Fruit fly (Drosophila melanogaster) whole organism, embryonic: ENCODE data around the gene ohgt.

Experiments
- CG11696 ChIP-seq: fragments of 200-800 bp; sonication (Bioruptor generic); IDR thresholded peaks from 2 replicates; pipeline ENCODE4 v1.3.6; 2022; ENCODE audit warnings: missing biosample characterization, missing genetic modification characterization
- CG11723 ChIP-seq: fragments of 200-800 bp; sonication (Bioruptor generic); optimal IDR thresholded peaks from 2 replicates; lab custom pipeline; 2017; ENCODE audit warnings: missing biosample characterization, mild to moderate bottlenecking, missing genetic modification characterization
- CG12769 ChIP-seq: fragments of 200-800 bp; sonication (Bioruptor generic); optimal IDR thresholded peaks from 2 replicates; lab custom pipeline; 2019; ENCODE audit warnings: missing biosample characterization, mild to moderate bottlenecking, missing genetic modification characterization, moderate library complexity
- CG12942 ChIP-seq: fragments of 200-800 bp; sonication (Bioruptor generic); optimal IDR thresholded peaks from 3 replicates; lab custom pipeline; 2016; ENCODE audit warnings: missing biosample characterization, missing genetic modification characterization
- CG13296 ChIP-seq: fragments of 200-800 bp; sonication (Bioruptor generic); optimal IDR thresholded peaks from 3 replicates; lab custom pipeline; 2018; ENCODE audit warnings: missing biosample characterization, mild to moderate bottlenecking, missing genetic modification characterization
- CG13775 ChIP-seq: fragments of 200-800 bp; sonication (Bioruptor generic); optimal IDR thresholded peaks from 3 replicates; lab custom pipeline; 2017; ENCODE audit warnings: missing biosample characterization, mild to moderate bottlenecking, missing genetic modification characterization
- CG14014 ChIP-seq: fragments of 200-800 bp; sonication (Bioruptor generic); IDR thresholded peaks from 2 replicates; pipeline ENCODE4 v1.3.6; 2022; ENCODE audit warnings: missing biosample characterization, missing genetic modification characterization
- CG14050 ChIP-seq: fragments of 200-800 bp; sonication (Bioruptor generic); IDR thresholded peaks from 3 replicates; pipeline ENCODE4 v1.3.6; 2022; ENCODE audit warnings: missing biosample characterization, missing genetic modification characterization
- CG17328 ChIP-seq: fragments of 200-800 bp; sonication (Bioruptor generic); IDR thresholded peaks from 2 replicates; pipeline ENCODE4 v1.3.6; 2022; ENCODE audit warnings: missing biosample characterization, missing genetic modification characterization
- CG18262 ChIP-seq: fragments of 200-800 bp; optimal IDR thresholded peaks from 3 replicates; lab custom pipeline; 2019; ENCODE audit warnings: missing biosample characterization, mild to moderate bottlenecking, missing genetic modification characterization, moderate library complexity
- CG18764 ChIP-seq: fragments of 200-800 bp; sonication (Bioruptor generic); optimal IDR thresholded peaks from 3 replicates; lab custom pipeline; 2016; ENCODE audit warnings: missing biosample characterization, missing genetic modification characterization
- CG2678 ChIP-seq: fragments of 200-800 bp; sonication (Bioruptor generic); optimal IDR thresholded peaks from 3 replicates; lab custom pipeline; 2019; ENCODE audit warnings: missing biosample characterization, mild to moderate bottlenecking, missing genetic modification characterization, moderate library complexity
- CG3281 ChIP-seq: fragments of 200-800 bp; sonication (Bioruptor generic); optimal IDR thresholded peaks from 3 replicates; lab custom pipeline; 2017; ENCODE audit warnings: missing biosample characterization, mild to moderate bottlenecking, missing genetic modification characterization
- CG4282 ChIP-seq: fragments of 200-800 bp; sonication (Bioruptor generic); optimal IDR thresholded peaks from 2 replicates; lab custom pipeline; 2016; ENCODE audit warnings: missing biosample characterization, missing genetic modification characterization
- CG43689 ChIP-seq: fragments of 200-800 bp; sonication (Bioruptor generic); IDR thresholded peaks from 2 replicates; pipeline ENCODE4 v1.3.6; 2022; ENCODE audit warnings: missing biosample characterization, missing genetic modification characterization
- CG4854 ChIP-seq: fragments of 200-800 bp; sonication (Bioruptor generic); optimal IDR thresholded peaks from 2 replicates; lab custom pipeline; 2016; ENCODE audit warnings: missing biosample characterization, missing genetic modification characterization, inconsistent platforms
- CG6272 ChIP-seq: fragments of 200-800 bp; sonication (Bioruptor generic); IDR thresholded peaks from 2 replicates; pipeline ENCODE4 v1.3.6; 2022; ENCODE audit warnings: missing biosample characterization, missing genetic modification characterization
- CG7963 ChIP-seq: fragments of 200-800 bp; sonication (Bioruptor generic); IDR thresholded peaks from 3 replicates; pipeline ENCODE4 v1.3.6; 2022; ENCODE audit warnings: missing biosample characterization, missing genetic modification characterization; ENCODE audit not compliant: partially characterized antibody
- CG8089 ChIP-seq: fragments of 200-800 bp; sonication (Bioruptor generic); optimal IDR thresholded peaks from 3 replicates; lab custom pipeline; 2016; ENCODE audit warnings: missing biosample characterization, missing genetic modification characterization
- CG8478 ChIP-seq: fragments of >200 bp; optimal IDR thresholded peaks from 2 replicates; lab custom pipeline; 2018
- CG9797 ChIP-seq: fragments of 200-800 bp; sonication (Bioruptor generic); optimal IDR thresholded peaks from 3 replicates; lab custom pipeline; 2018; ENCODE audit warnings: missing biosample characterization, mild to moderate bottlenecking, missing genetic modification characterization
- Dp ChIP-seq: fragments of 200-800 bp; sonication (Bioruptor generic); optimal IDR thresholded peaks from 2 replicates; lab custom pipeline; 2018; ENCODE audit warnings: missing biosample characterization, mild to moderate bottlenecking, missing genetic modification characterization, moderate library complexity
- Eip74EF ChIP-seq, 2 experiments: fragments of 200-800 bp in 1 of 2; fragments of >200 bp in 1 of 2; sonication (Bioruptor generic) in 1 of 2; optimal IDR thresholded peaks; 2 replicates each; lab custom pipeline; 2017 to 2019; ENCODE audit warnings: missing biosample characterization in 2 of 2, missing genetic modification characterization in 2 of 2, mild to moderate bottlenecking in 1 of 2, moderate library complexity in 1 of 2
- Ets97D ChIP-seq: fragments of 200-800 bp; sonication (Bioruptor generic); optimal IDR thresholded peaks from 3 replicates; lab custom pipeline; 2016; ENCODE audit warnings: missing biosample characterization, missing genetic modification characterization
- GATAe ChIP-seq: fragments of 200-800 bp; sonication (Bioruptor generic); conservative IDR thresholded peaks from 2 replicates; pipeline ENCODE4 v1.3.6; 2022; ENCODE audit warnings: missing biosample characterization, missing genetic modification characterization
- HmgZ ChIP-seq: fragments of 200-800 bp; sonication (Bioruptor generic); optimal IDR thresholded peaks from 2 replicates; lab custom pipeline; 2018; ENCODE audit warnings: missing biosample characterization, mild to moderate bottlenecking, missing genetic modification characterization
- Mad ChIP-seq: fragments of 200-800 bp; sonication (Bioruptor generic); optimal IDR thresholded peaks from 2 replicates; lab custom pipeline; 2016; ENCODE audit warnings: missing biosample characterization, missing genetic modification characterization
- Max ChIP-seq: fragments of 200-800 bp; sonication (Bioruptor generic); optimal IDR thresholded peaks from 2 replicates; lab custom pipeline; 2016; ENCODE audit warnings: missing biosample characterization, mild to moderate bottlenecking, missing genetic modification characterization
- Opbp ChIP-seq: fragments of 200-800 bp; sonication (Bioruptor generic); IDR thresholded peaks from 3 replicates; pipeline ENCODE4 v1.3.6; 2022; ENCODE audit warnings: missing biosample characterization, missing genetic modification characterization; ENCODE audit not compliant: partially characterized antibody
- Ptx1 ChIP-seq: fragments of 200-800 bp; sonication (Bioruptor generic); IDR thresholded peaks from 2 replicates; pipeline ENCODE4 v1.3.6; 2022; ENCODE audit warnings: missing biosample characterization, missing genetic modification characterization
- Ssrp ChIP-seq: fragments of 200-800 bp; sonication (Bioruptor generic); optimal IDR thresholded peaks from 2 replicates; lab custom pipeline; 2018; ENCODE audit warnings: missing biosample characterization, mild to moderate bottlenecking, missing genetic modification characterization, moderate library complexity
- Vsx1 ChIP-seq: fragments of 200-800 bp; sonication (Bioruptor generic); optimal IDR thresholded peaks from 2 replicates; lab custom pipeline; 2017; ENCODE audit warnings: missing biosample characterization, mild to moderate bottlenecking, missing genetic modification characterization, missing genetic modification reagents
- caup ChIP-seq: fragments of 200-800 bp; sonication (Bioruptor generic); optimal IDR thresholded peaks from 3 replicates; lab custom pipeline; 2017; ENCODE audit warnings: missing biosample characterization, mild to moderate bottlenecking, missing genetic modification characterization, moderate library complexity; ENCODE audit not compliant: severe bottlenecking
- chinmo ChIP-seq: fragments of 200-800 bp; sonication (Bioruptor generic); IDR thresholded peaks from 4 replicates; pipeline ENCODE4 v1.3.6; 2022; ENCODE audit warnings: missing biosample characterization, missing genetic modification characterization; ENCODE audit not compliant: partially characterized antibody
- chm ChIP-seq: fragments of 200-800 bp; sonication (Bioruptor generic); IDR thresholded peaks from 2 replicates; pipeline ENCODE4 v1.3.6; 2022; ENCODE audit warnings: missing biosample characterization, missing genetic modification characterization
- chn ChIP-seq: fragments of 200-800 bp; sonication (Bioruptor generic); optimal IDR thresholded peaks from 2 replicates; lab custom pipeline; 2016; ENCODE audit warnings: missing biosample characterization, missing genetic modification characterization
- crc ChIP-seq: fragments of 200-800 bp; sonication (Bioruptor generic); optimal IDR thresholded peaks from 2 replicates; lab custom pipeline; 2016; ENCODE audit warnings: missing biosample characterization, missing genetic modification characterization
- croc ChIP-seq: fragments of 200-800 bp; sonication (Bioruptor generic); conservative IDR thresholded peaks from 3 replicates; pipeline ENCODE4 v1.3.6; 2022; ENCODE audit warnings: missing biosample characterization, missing genetic modification characterization
- ewg ChIP-seq: fragments of 200-800 bp; sonication (Bioruptor generic); optimal IDR thresholded peaks from 3 replicates; lab custom pipeline; 2017; ENCODE audit warnings: mild to moderate bottlenecking, missing biosample characterization, missing genetic modification reagents, missing genetic modification characterization
- exex ChIP-seq: fragments of 200-800 bp; sonication (Bioruptor generic); optimal IDR thresholded peaks from 4 replicates; lab custom pipeline; 2018; ENCODE audit warnings: missing biosample characterization, mild to moderate bottlenecking, missing genetic modification characterization, moderate library complexity
- gce ChIP-seq: fragments of 200-800 bp; sonication (Bioruptor generic); IDR thresholded peaks from 3 replicates; pipeline ENCODE4 v1.3.6; 2022; ENCODE audit warnings: missing biosample characterization, missing genetic modification characterization
- grn ChIP-seq: fragments of 200-800 bp; sonication (Bioruptor generic); optimal IDR thresholded peaks from 3 replicates; lab custom pipeline; 2017; ENCODE audit warnings: missing biosample characterization, missing genetic modification characterization
- gt ChIP-seq: fragments of 200-800 bp; sonication (Bioruptor generic); IDR thresholded peaks from 2 replicates; pipeline ENCODE4 v1.3.6; 2022; ENCODE audit warnings: missing biosample characterization, missing genetic modification characterization
- ind ChIP-seq: fragments of 200-800 bp; sonication (Bioruptor generic); optimal IDR thresholded peaks from 3 replicates; lab custom pipeline; 2016; ENCODE audit warnings: missing biosample characterization, missing genetic modification characterization
- insv ChIP-seq, 2 experiments: fragments of 200-800 bp; sonication (Bioruptor generic); optimal IDR thresholded peaks; 3 replicates each; lab custom pipeline; 2016 to 2018; ENCODE audit warnings: missing biosample characterization in 2 of 2, missing genetic modification characterization in 2 of 2
- inv ChIP-seq: fragments of 200-800 bp; sonication (Bioruptor generic); IDR thresholded peaks from 2 replicates; pipeline ENCODE4 v1.3.6; 2022; ENCODE audit warnings: missing biosample characterization, missing genetic modification characterization; ENCODE audit not compliant: partially characterized antibody
- kni ChIP-seq: fragments of 200-800 bp; sonication (Bioruptor generic); optimal IDR thresholded peaks from 3 replicates; lab custom pipeline; 2017; ENCODE audit warnings: mild to moderate bottlenecking, missing biosample characterization, missing genetic modification reagents, missing genetic modification characterization
- mirr ChIP-seq: fragments of 200-800 bp; sonication (Bioruptor generic); optimal IDR thresholded peaks from 3 replicates; lab custom pipeline; 2018; ENCODE audit warnings: missing biosample characterization, mild to moderate bottlenecking, missing genetic modification characterization
- shn ChIP-seq: fragments of 200-800 bp; sonication (Bioruptor generic); optimal IDR thresholded peaks from 3 replicates; lab custom pipeline; 2016; ENCODE audit warnings: missing biosample characterization, missing genetic modification characterization
- sima ChIP-seq: fragments of 200-800 bp; sonication (Bioruptor generic); optimal IDR thresholded peaks from 2 replicates; lab custom pipeline; 2016; ENCODE audit warnings: missing biosample characterization, missing genetic modification characterization
- sug ChIP-seq: fragments of 200-800 bp; optimal IDR thresholded peaks from 2 replicates; lab custom pipeline; 2019; ENCODE audit warnings: missing biosample characterization, mild to moderate bottlenecking, missing genetic modification characterization, moderate library complexity

ohgt gene

dm6 chr3R:10099401-10099848 lies 50.4 kb downstream of the ohgt start (continued):
- TF ChIP-seq CG6272: no peak
- TF ChIP-seq croc: no peak
- TF ChIP-seq Eip74EF (GFP tag; optimal IDR thresholded peaks at IDR 0.05; lab: Kevin White, UChicago): peak in 1 of 2 experiments; percentile 58
- no peak for TF ChIP-seq CG14050 (GFP tag; lab: Robert Waterston, UW)
- no peak for TF ChIP-seq inv
- no peak for TF ChIP-seq ewg (GFP tag; lab: Kevin White, UChicago)
- TF ChIP-seq Ets97D (GFP tag; lab: Kevin White, UChicago): no peak
- no peak for TF ChIP-seq CG4282
- TF ChIP-seq GATAe: peak; percentile 77
- TF ChIP-seq Vsx1 (GFP tag; lab: Kevin White, UChicago): no peak
- no peak for TF ChIP-seq insv (GFP tag; optimal IDR thresholded peaks at IDR 0.05; lab: Kevin White, UChicago)
- TF ChIP-seq kni: peak; percentile 15
- TF ChIP-seq gt (GFP tag; lab: Robert Waterston, UW): no peak
- no peak for TF ChIP-seq Mad
- no peak for TF ChIP-seq CG18764
- peak; percentile 86 for TF ChIP-seq exex
- no peak for TF ChIP-seq crc (GFP tag; lab: Kevin White, UChicago)
- no peak for TF ChIP-seq CG13775 (GFP tag; lab: Kevin White, UChicago)
- TF ChIP-seq CG7963 (GFP tag; lab: Robert Waterston, UW): no peak
- TF ChIP-seq Dp (GFP tag; lab: Kevin White, UChicago): no peak
- TF ChIP-seq sug (tag; lab: Kevin White, UChicago): peak; percentile 92
- TF ChIP-seq chm (GFP tag; lab: Robert Waterston, UW): peak; percentile 62; the same call in 1 of the 2 replicates
- 0 out of 2 replicates have a peak, but pooled peaks have one; percentile 43 for TF ChIP-seq CG14014 (GFP tag; lab: Robert Waterston, UW)
- TF ChIP-seq Opbp: no peak
- peak; percentile 82 for TF ChIP-seq mirr (GFP tag; lab: Kevin White, UChicago)
- TF ChIP-seq CG43689 (GFP tag; lab: Robert Waterston, UW): no peak
- TF ChIP-seq CG11696 (GFP tag; lab: Robert Waterston, UW): peak; percentile 67
- peak; percentile 25 for TF ChIP-seq CG2678 (tag; lab: Kevin White, UChicago)
- TF ChIP-seq Max (GFP tag; lab: Kevin White, UChicago): no peak
- TF ChIP-seq CG8089: no peak
- TF ChIP-seq CG12769: peak; percentile 27
- no peak for TF ChIP-seq CG18262
- TF ChIP-seq CG13296: peak; percentile 34
- TF ChIP-seq Ssrp (tag; lab: Kevin White, UChicago): no peak
- TF ChIP-seq chinmo: 0 out of 4 replicates have a peak, but pooled peaks have one; percentile 53
- TF ChIP-seq CG17328 (GFP tag; lab: Robert Waterston, UW): no peak
- peak; percentile 100 for TF ChIP-seq grn (GFP tag; lab: Kevin White, UChicago)
- no peak for TF ChIP-seq CG8478 (lab: Kevin White, UChicago)
- TF ChIP-seq CG9797 (GFP tag; lab: Kevin White, UChicago): no peak
- no peak for TF ChIP-seq sima
- TF ChIP-seq chn (GFP tag; lab: Kevin White, UChicago): no peak
- peak; percentile 60 for TF ChIP-seq HmgZ (tag; lab: Kevin White, UChicago)
- TF ChIP-seq gce (GFP tag; lab: Robert Waterston, UW): 0 out of 3 replicates have a peak, but pooled peaks have one; percentile 11
- no peak for TF ChIP-seq CG12942
- no peak for TF ChIP-seq Ptx1 (GFP tag; lab: Robert Waterston, UW)
- no peak for TF ChIP-seq CG4854 (GFP tag; lab: Kevin White, UChicago)
- TF ChIP-seq CG11723 (GFP tag; lab: Kevin White, UChicago): no peak
- TF ChIP-seq shn (GFP tag; lab: Kevin White, UChicago): no peak
- TF ChIP-seq CG3281 (GFP tag; lab: Kevin White, UChicago): no peak
- TF ChIP-seq caup (GFP tag; lab: Kevin White, UChicago): peak; percentile 10
- no peak for TF ChIP-seq ind (GFP tag; lab: Kevin White, UChicago)
